Fruit fly (Drosophila melanogaster) whole organism, embryonic: Measurements from ENCODE around the gene Lcp65Ag2.
A peak's percentile ranks its signal among the peaks of the same experiment; 100 is the strongest.

Experiments used
- Ada2b ChIP-seq: fragments of 200-800 bp; sonication (Bioruptor generic); IDR thresholded peaks from 2 replicates; pipeline ENCODE4 v1.3.6; 2022; ENCODE audit warnings: missing biosample characterization, missing genetic modification characterization
- Aef1 ChIP-seq: fragments of 200-800 bp; sonication (Bioruptor generic); IDR thresholded peaks from 3 replicates; pipeline ENCODE4 v1.3.6; 2022; ENCODE audit warnings: missing biosample characterization, missing genetic modification characterization
- BEAF-32 ChIP-seq: fragments of 200-800 bp; sonication (Bioruptor generic); optimal IDR thresholded peaks from 3 replicates; lab custom pipeline; 2017; ENCODE audit warnings: missing biosample characterization, missing genetic modification characterization, mild to moderate bottlenecking, moderate library complexity, missing genetic modification reagents
- CG11247 ChIP-seq: fragments of 200-800 bp; sonication (Bioruptor generic); IDR thresholded peaks from 2 replicates; pipeline ENCODE4 v1.3.6; 2022; ENCODE audit warnings: missing biosample characterization, missing genetic modification characterization
- CG11723 ChIP-seq: fragments of 200-800 bp; sonication (Bioruptor generic); optimal IDR thresholded peaks from 2 replicates; lab custom pipeline; 2017; ENCODE audit warnings: missing biosample characterization, mild to moderate bottlenecking, missing genetic modification characterization
- CG13424 ChIP-seq: fragments of 200-800 bp; sonication (Bioruptor generic); optimal IDR thresholded peaks from 2 replicates; lab custom pipeline; 2019; ENCODE audit warnings: missing biosample characterization, mild to moderate bottlenecking, missing genetic modification characterization, moderate library complexity
- CG15011 ChIP-seq: fragments of 200-800 bp; sonication (Bioruptor generic); optimal IDR thresholded peaks from 3 replicates; lab custom pipeline; 2018; ENCODE audit warnings: missing biosample characterization, mild to moderate bottlenecking, missing genetic modification characterization
- CG1603 ChIP-seq: fragments of 200-800 bp; sonication (Bioruptor generic); optimal IDR thresholded peaks from 2 replicates; lab custom pipeline; 2019; ENCODE audit warnings: missing biosample characterization, mild to moderate bottlenecking, missing genetic modification characterization, moderate library complexity
- CG18476 ChIP-seq: fragments of 200-800 bp; sonication (Bioruptor generic); optimal IDR thresholded peaks from 2 replicates; lab custom pipeline; 2016; ENCODE audit warnings: missing biosample characterization, mild to moderate bottlenecking, missing genetic modification characterization
- CG2129 ChIP-seq: fragments of 200-800 bp; sonication (Bioruptor generic); IDR thresholded peaks from 2 replicates; pipeline ENCODE4 v1.3.6; 2022; ENCODE audit warnings: missing biosample characterization, missing genetic modification characterization; ENCODE audit not compliant: partially characterized antibody
- CG32767 ChIP-seq: fragments of 200-800 bp; sonication (Bioruptor generic); IDR thresholded peaks from 2 replicates; pipeline ENCODE4 v1.3.6; 2022; ENCODE audit warnings: missing biosample characterization, missing genetic modification characterization
- CG33557 ChIP-seq: fragments of 200-800 bp; sonication (Bioruptor generic); optimal IDR thresholded peaks from 2 replicates; lab custom pipeline; 2019; ENCODE audit warnings: missing biosample characterization, mild to moderate bottlenecking, missing genetic modification characterization, moderate library complexity
- CG3407 ChIP-seq: fragments of 200-800 bp; sonication (Bioruptor generic); optimal IDR thresholded peaks from 2 replicates; lab custom pipeline; 2018; ENCODE audit warnings: missing biosample characterization, mild to moderate bottlenecking, missing genetic modification characterization
- CG34224 ChIP-seq: fragments of 200-800 bp; sonication (Bioruptor generic); IDR thresholded peaks from 3 replicates; pipeline ENCODE4 v1.3.6; 2022; ENCODE audit warnings: missing biosample characterization, missing genetic modification characterization; ENCODE audit not compliant: partially characterized antibody
- CG6683 ChIP-seq: fragments of 200-800 bp; sonication (Bioruptor generic); optimal IDR thresholded peaks from 2 replicates; lab custom pipeline; 2017; ENCODE audit warnings: missing biosample characterization, mild to moderate bottlenecking, missing genetic modification characterization, missing genetic modification reagents
- CG6854 ChIP-seq: fragments of 200-800 bp; sonication (Bioruptor generic); optimal IDR thresholded peaks from 3 replicates; lab custom pipeline; 2017; ENCODE audit warnings: missing biosample characterization, mild to moderate bottlenecking, missing genetic modification characterization
- CG8765 ChIP-seq: fragments of 200-800 bp; sonication (Bioruptor generic); IDR thresholded peaks from 2 replicates; pipeline ENCODE4 v1.3.6; 2022; ENCODE audit warnings: missing biosample characterization, missing genetic modification characterization
- CoRest ChIP-seq: fragments of 200-800 bp; sonication (Bioruptor generic); optimal IDR thresholded peaks from 3 replicates; lab custom pipeline; 2018; ENCODE audit warnings: missing biosample characterization, mild to moderate bottlenecking, missing genetic modification characterization, moderate library complexity
- D ChIP-seq, 2 experiments: fragments of 200-800 bp in 1 of 2; fragments of >200 bp in 1 of 2; sonication (Bioruptor generic) in 1 of 2; optimal IDR thresholded peaks; 2 replicates in 1 of 2; 3 replicates in 1 of 2; lab custom pipeline; 2017; ENCODE audit warnings: mild to moderate bottlenecking in 1 of 2, missing biosample characterization in 1 of 2, missing genetic modification characterization in 1 of 2, missing genetic modification reagents in 1 of 2
- Hmx ChIP-seq: fragments of 200-800 bp; sonication (Bioruptor generic); optimal IDR thresholded peaks from 2 replicates; lab custom pipeline; 2016; ENCODE audit warnings: missing biosample characterization, missing genetic modification characterization
- Hsf ChIP-seq: fragments of 200-800 bp; sonication (Bioruptor generic); optimal IDR thresholded peaks from 3 replicates; lab custom pipeline; 2016; ENCODE audit warnings: missing biosample characterization, missing genetic modification characterization
- Lpt ChIP-seq: fragments of >200 bp; optimal IDR thresholded peaks from 2 replicates; lab custom pipeline; 2018; ENCODE audit warnings: missing biosample characterization, missing genetic modification characterization
- PHDP ChIP-seq: fragments of 200-800 bp; sonication (Bioruptor generic); optimal IDR thresholded peaks from 3 replicates; lab custom pipeline; 2018; ENCODE audit warnings: missing biosample characterization, mild to moderate bottlenecking, missing genetic modification characterization, moderate library complexity
- Pdp1 ChIP-seq, 2 experiments: fragments of 200-800 bp; sonication (Bioruptor generic); optimal IDR thresholded peaks; 3 replicates each; lab custom pipeline; 2016; ENCODE audit warnings: missing biosample characterization in 2 of 2, missing genetic modification characterization in 2 of 2, mild to moderate bottlenecking in 1 of 2, moderate library complexity in 1 of 2
- abd-A ChIP-seq: fragments of 200-800 bp; sonication (Bioruptor generic); optimal IDR thresholded peaks from 3 replicates; lab custom pipeline; 2019; ENCODE audit warnings: missing biosample characterization, mild to moderate bottlenecking, missing genetic modification characterization, moderate library complexity
- aop ChIP-seq: fragments of 200-800 bp; sonication (Bioruptor generic); IDR thresholded peaks from 2 replicates; pipeline ENCODE4 v1.3.6; 2022; ENCODE audit warnings: missing biosample characterization, missing genetic modification characterization
- dan ChIP-seq: fragments of 200-800 bp; sonication (Bioruptor generic); IDR thresholded peaks from 2 replicates; pipeline ENCODE4 v1.3.6; 2022; ENCODE audit warnings: missing biosample characterization, missing genetic modification characterization
- disco-r ChIP-seq: fragments of 200-800 bp; sonication (Bioruptor generic); optimal IDR thresholded peaks from 2 replicates; lab custom pipeline; 2016; ENCODE audit warnings: missing biosample characterization, missing genetic modification characterization
- dmrt99B ChIP-seq: fragments of 200-800 bp; sonication (Bioruptor generic); optimal IDR thresholded peaks from 2 replicates; lab custom pipeline; 2018; ENCODE audit warnings: missing biosample characterization, mild to moderate bottlenecking, missing genetic modification characterization, moderate library complexity
- her ChIP-seq: fragments of 200-800 bp; sonication (Bioruptor generic); optimal IDR thresholded peaks from 2 replicates; lab custom pipeline; 2016; ENCODE audit warnings: missing biosample characterization, missing genetic modification characterization
- ind ChIP-seq: fragments of 200-800 bp; sonication (Bioruptor generic); optimal IDR thresholded peaks from 3 replicates; lab custom pipeline; 2016; ENCODE audit warnings: missing biosample characterization, missing genetic modification characterization
- insv ChIP-seq, 2 experiments: fragments of 200-800 bp; sonication (Bioruptor generic); optimal IDR thresholded peaks; 3 replicates each; lab custom pipeline; 2016 to 2018; ENCODE audit warnings: missing biosample characterization in 2 of 2, missing genetic modification characterization in 2 of 2
- jigr1 ChIP-seq: fragments of 200-800 bp; sonication (Bioruptor generic); IDR thresholded peaks from 3 replicates; pipeline ENCODE4 v1.3.6; 2022; ENCODE audit warnings: missing biosample characterization, missing genetic modification characterization
- mld ChIP-seq: fragments of 200-800 bp; sonication (Bioruptor generic); IDR thresholded peaks from 3 replicates; pipeline ENCODE4 v1.3.6; 2022; ENCODE audit warnings: missing biosample characterization, missing genetic modification characterization; ENCODE audit not compliant: partially characterized antibody
- nau ChIP-seq: fragments of 200-800 bp; sonication (Bioruptor generic); optimal IDR thresholded peaks from 3 replicates; lab custom pipeline; 2017; ENCODE audit warnings: missing biosample characterization, mild to moderate bottlenecking, missing genetic modification characterization, missing genetic modification reagents
- nmo ChIP-seq: fragments of 200-800 bp; sonication (Bioruptor generic); optimal IDR thresholded peaks from 2 replicates; lab custom pipeline; 2018; ENCODE audit warnings: missing biosample characterization, mild to moderate bottlenecking, missing genetic modification characterization, moderate library complexity
- nom ChIP-seq: fragments of 200-800 bp; sonication (Bioruptor generic); optimal IDR thresholded peaks from 2 replicates; lab custom pipeline; 2017; ENCODE audit warnings: missing biosample characterization, missing genetic modification characterization, mild to moderate bottlenecking, moderate library complexity, missing genetic modification reagents
- pan ChIP-seq, 4 experiments: fragments of >200 bp in 3 of 4; fragments of 200-800 bp in 1 of 4; sonication (Bioruptor generic) in 1 of 4; optimal IDR thresholded peaks in 3 of 4; IDR thresholded peaks in 1 of 4; 2 replicates each; pipeline versions ENCODE4 v1.3.6 to Lab custom; 2017 to 2022; ENCODE audit warnings: missing biosample characterization in 2 of 4, missing genetic modification characterization in 2 of 4, mixed read lengths in 1 of 4
- pho ChIP-seq: fragments of 200-800 bp; sonication (Bioruptor generic); optimal IDR thresholded peaks from 2 replicates; lab custom pipeline; 2016; ENCODE audit warnings: missing biosample characterization, missing genetic modification characterization
- rib ChIP-seq: fragments of 200-800 bp; sonication (Bioruptor generic); IDR thresholded peaks from 2 replicates; pipeline ENCODE4 v1.3.6; 2022; ENCODE audit warnings: missing biosample characterization, missing genetic modification characterization
- salm ChIP-seq: fragments of 200-800 bp; sonication (Bioruptor generic); optimal IDR thresholded peaks from 2 replicates; lab custom pipeline; 2018; ENCODE audit warnings: missing biosample characterization, mild to moderate bottlenecking, missing genetic modification characterization
- sd ChIP-seq: fragments of 200-800 bp; sonication (Bioruptor generic); optimal IDR thresholded peaks from 3 replicates; lab custom pipeline; 2018; ENCODE audit warnings: missing biosample characterization, mild to moderate bottlenecking, missing genetic modification characterization, moderate library complexity
- sisA ChIP-seq: fragments of 200-800 bp; sonication (Bioruptor generic); IDR thresholded peaks from 2 replicates; pipeline ENCODE4 v1.3.6; 2022; ENCODE audit warnings: missing biosample characterization, missing genetic modification characterization
- slbo ChIP-seq: fragments of 200-800 bp; sonication (Bioruptor generic); IDR thresholded peaks from 2 replicates; pipeline ENCODE4 v1.3.6; 2022; ENCODE audit warnings: missing biosample characterization, missing genetic modification characterization
- sqz ChIP-seq: fragments of 200-800 bp; sonication (Bioruptor generic); optimal IDR thresholded peaks from 3 replicates; lab custom pipeline; 2018; ENCODE audit warnings: missing biosample characterization, mild to moderate bottlenecking, missing genetic modification characterization
- ssp ChIP-seq: fragments of 200-800 bp; sonication (Bioruptor generic); IDR thresholded peaks from 2 replicates; pipeline ENCODE4 v1.3.6; 2022; ENCODE audit warnings: missing biosample characterization, missing genetic modification characterization
- tio ChIP-seq: fragments of 200-800 bp; sonication (Bioruptor generic); optimal IDR thresholded peaks from 2 replicates; lab custom pipeline; 2017; ENCODE audit warnings: missing biosample characterization, missing genetic modification characterization, inconsistent platforms
- ttk ChIP-seq: fragments of 200-800 bp; sonication (Bioruptor generic); IDR thresholded peaks from 2 replicates; pipeline ENCODE4 v2.1.2; 2022; ENCODE audit warnings: missing biosample characterization, missing genetic modification characterization
- yki ChIP-seq: fragments of >200 bp; optimal IDR thresholded peaks from 3 replicates; lab custom pipeline; 2018

Lcp65Ag2 gene

DNA sequence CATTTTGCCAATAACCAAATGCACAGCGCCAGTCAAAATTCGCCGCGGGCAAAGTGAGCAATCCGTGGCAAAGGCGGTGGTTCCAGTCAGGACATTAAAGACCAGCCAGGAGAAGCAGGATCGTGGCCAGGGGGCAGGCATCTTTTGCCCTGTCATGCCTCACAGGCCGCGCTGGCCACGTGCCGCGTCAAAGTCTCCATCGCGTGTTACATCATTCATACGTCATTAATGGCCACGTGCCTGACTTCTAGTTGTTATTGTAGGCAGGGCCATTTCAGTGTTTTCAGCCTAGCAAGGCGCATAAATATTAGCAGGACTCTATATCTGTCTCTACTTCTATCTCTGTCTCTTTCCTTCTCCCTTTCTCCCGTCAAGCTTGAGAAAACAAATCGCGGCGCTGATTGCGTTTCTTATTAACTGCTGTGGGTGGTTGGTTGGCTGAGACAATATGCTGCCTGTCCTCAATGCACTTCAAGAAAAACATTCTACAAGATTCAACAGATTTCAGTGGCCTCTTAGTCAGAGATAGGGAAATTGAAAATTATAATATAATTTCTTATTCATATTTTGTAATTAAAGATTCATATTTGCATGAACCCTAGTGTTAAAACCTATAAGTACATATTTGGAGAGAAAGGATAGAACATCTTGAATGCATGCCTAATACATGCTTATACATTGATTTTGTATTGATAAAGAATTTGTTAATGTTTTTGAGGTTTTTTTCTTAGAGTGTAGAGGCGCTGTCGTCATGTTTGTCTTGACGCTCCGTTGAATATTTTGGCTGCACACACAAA is 24.9 kb downstream of the Lcp65Ag2 start (continued):
- TF ChIP-seq pho (GFP tag; lab: Kevin White, UChicago): no peak
- no peak for TF ChIP-seq her (GFP tag; lab: Kevin White, UChicago)
- TF ChIP-seq disco-r: no peak
- no peak for TF ChIP-seq CG3407 (GFP tag; lab: Kevin White, UChicago)
- no peak for TF ChIP-seq pan (optimal IDR thresholded peaks at IDR 0.05; lab: Kevin White, UChicago)
- no peak for TF ChIP-seq pan (GFP tag; optimal IDR thresholded peaks at IDR 0.05 in 1 of 2, IDR thresholded peaks at IDR 0.05 in 1 of 2)
- TF ChIP-seq CG6683 (GFP tag; lab: Kevin White, UChicago): no peak
- no peak for TF ChIP-seq dan (GFP tag; lab: Robert Waterston, UW)
- TF ChIP-seq ind (GFP tag; lab: Kevin White, UChicago): no peak
- no peak for TF ChIP-seq Ada2b (GFP tag; lab: Robert Waterston, UW)
- TF ChIP-seq CG32767 (GFP tag; lab: Robert Waterston, UW): no peak
- TF ChIP-seq CoRest (tag; lab: Kevin White, UChicago): no peak
- no peak for TF ChIP-seq nau (GFP tag; lab: Kevin White, UChicago)
- no peak for TF ChIP-seq CG11723 (GFP tag; lab: Kevin White, UChicago)
- no peak for TF ChIP-seq tio (GFP tag; lab: Kevin White, UChicago)
- TF ChIP-seq nom (GFP tag; lab: Kevin White, UChicago): no peak
- no peak for TF ChIP-seq PHDP (tag; lab: Kevin White, UChicago)
- TF ChIP-seq jigr1: no peak
- no peak for TF ChIP-seq ttk (GFP tag; lab: Robert Waterston, UW)
- no peak for TF ChIP-seq aop
- TF ChIP-seq sqz (GFP tag; lab: Kevin White, UChicago): no peak
- TF ChIP-seq Lpt: no peak
- no peak for TF ChIP-seq insv (GFP tag; optimal IDR thresholded peaks at IDR 0.05; lab: Kevin White, UChicago)
- no peak for TF ChIP-seq CG18476 (GFP tag; lab: Kevin White, UChicago)
- TF ChIP-seq CG13424 (tag; lab: Kevin White, UChicago): peak; percentile 10
- no peak for TF ChIP-seq CG34224 (GFP tag; lab: Robert Waterston, UW)
- no peak for TF ChIP-seq Hsf (GFP tag; lab: Kevin White, UChicago)
- TF ChIP-seq dmrt99B (tag; lab: Kevin White, UChicago): peak; percentile 28
- no peak for TF ChIP-seq sd (tag; lab: Kevin White, UChicago)
- no peak for TF ChIP-seq slbo (GFP tag; lab: Robert Waterston, UW)
- TF ChIP-seq salm: no peak
- TF ChIP-seq CG11247: no peak
- TF ChIP-seq mld: no peak
- no peak for TF ChIP-seq sisA (GFP tag; lab: Robert Waterston, UW)
- TF ChIP-seq CG6854 (GFP tag; lab: Kevin White, UChicago): no peak
- TF ChIP-seq yki (lab: Kevin White, UChicago): no peak
- TF ChIP-seq BEAF-32 (GFP tag; lab: Kevin White, UChicago): no peak
- TF ChIP-seq D (optimal IDR thresholded peaks at IDR 0.05; lab: Kevin White, UChicago): no peak
- TF ChIP-seq D (GFP tag; optimal IDR thresholded peaks at IDR 0.05; lab: Kevin White, UChicago): peak; percentile 27
- TF ChIP-seq Aef1 (GFP tag; lab: Robert Waterston, UW): no peak
- TF ChIP-seq CG2129 (GFP tag; lab: Robert Waterston, UW): no peak
- no peak for TF ChIP-seq Hmx
- TF ChIP-seq rib (GFP tag; lab: Robert Waterston, UW): no peak
- TF ChIP-seq CG1603 (tag; lab: Kevin White, UChicago): no peak
- TF ChIP-seq CG15011: no peak
- no peak for TF ChIP-seq CG8765 (GFP tag; lab: Robert Waterston, UW)
- TF ChIP-seq CG33557 (GFP tag; lab: Kevin White, UChicago): no peak
- TF ChIP-seq abd-A: no peak
- no peak for TF ChIP-seq Pdp1 (GFP tag; optimal IDR thresholded peaks at IDR 0.05; lab: Kevin White, UChicago)
- TF ChIP-seq nmo: peak; percentile 23
- no peak for TF ChIP-seq ssp (GFP tag; lab: Robert Waterston, UW)
